Fruit fly (Drosophila melanogaster) whole organism, embryonic: ENCODE measurements around the gene Ppt1.

Source experiments
- ATbp ChIP-seq: fragments of 200-800 bp; sonication (Bioruptor generic); optimal IDR thresholded peaks from 2 replicates; lab custom pipeline; 2017; ENCODE audit warnings: missing biosample characterization, mild to moderate bottlenecking, missing genetic modification characterization, missing genetic modification reagents
- Ada2b ChIP-seq: fragments of 200-800 bp; sonication (Bioruptor generic); IDR thresholded peaks from 2 replicates; pipeline ENCODE4 v1.3.6; 2022; ENCODE audit warnings: missing biosample characterization, missing genetic modification characterization
- Atf6 ChIP-seq: fragments of 200-800 bp; sonication (Bioruptor generic); IDR thresholded peaks from 2 replicates; pipeline ENCODE4 v1.3.6; 2022; ENCODE audit warnings: missing biosample characterization, missing genetic modification characterization
- B-H2 ChIP-seq: fragments of 200-800 bp; sonication (Bioruptor generic); optimal IDR thresholded peaks from 2 replicates; lab custom pipeline; 2018; ENCODE audit warnings: missing biosample characterization, mild to moderate bottlenecking, missing genetic modification characterization
- CG10274 ChIP-seq: fragments of 200-800 bp; sonication (Bioruptor generic); optimal IDR thresholded peaks from 3 replicates; lab custom pipeline; 2017; ENCODE audit warnings: missing biosample characterization, mild to moderate bottlenecking, missing genetic modification characterization
- CG11085 ChIP-seq: fragments of 200-800 bp; sonication (Bioruptor generic); IDR thresholded peaks from 2 replicates; pipeline ENCODE4 v1.3.6; 2022; ENCODE audit warnings: missing biosample characterization, missing genetic modification characterization
- CG11696 ChIP-seq: fragments of 200-800 bp; sonication (Bioruptor generic); IDR thresholded peaks from 2 replicates; pipeline ENCODE4 v1.3.6; 2022; ENCODE audit warnings: missing biosample characterization, missing genetic modification characterization
- CG12942 ChIP-seq: fragments of 200-800 bp; sonication (Bioruptor generic); optimal IDR thresholded peaks from 3 replicates; lab custom pipeline; 2016; ENCODE audit warnings: missing biosample characterization, missing genetic modification characterization
- CG13424 ChIP-seq: fragments of 200-800 bp; sonication (Bioruptor generic); optimal IDR thresholded peaks from 2 replicates; lab custom pipeline; 2019; ENCODE audit warnings: missing biosample characterization, mild to moderate bottlenecking, missing genetic modification characterization, moderate library complexity
- CG15479 ChIP-seq: fragments of 200-800 bp; sonication (Bioruptor generic); optimal IDR thresholded peaks from 3 replicates; lab custom pipeline; 2019; ENCODE audit warnings: missing biosample characterization, mild to moderate bottlenecking, missing genetic modification characterization, moderate library complexity
- CG1647 ChIP-seq: fragments of 200-800 bp; sonication (Bioruptor generic); optimal IDR thresholded peaks from 3 replicates; lab custom pipeline; 2016; ENCODE audit warnings: missing biosample characterization, missing genetic modification characterization
- CG17328 ChIP-seq: fragments of 200-800 bp; sonication (Bioruptor generic); IDR thresholded peaks from 2 replicates; pipeline ENCODE4 v1.3.6; 2022; ENCODE audit warnings: missing biosample characterization, missing genetic modification characterization
- CG2678 ChIP-seq: fragments of 200-800 bp; sonication (Bioruptor generic); optimal IDR thresholded peaks from 3 replicates; lab custom pipeline; 2019; ENCODE audit warnings: missing biosample characterization, mild to moderate bottlenecking, missing genetic modification characterization, moderate library complexity
- CG2712 ChIP-seq: fragments of 200-800 bp; optimal IDR thresholded peaks from 3 replicates; lab custom pipeline; 2019; ENCODE audit warnings: missing biosample characterization, mild to moderate bottlenecking, missing genetic modification characterization, moderate library complexity
- CG31365 ChIP-seq: fragments of 200-800 bp; sonication (Bioruptor generic); optimal IDR thresholded peaks from 2 replicates; lab custom pipeline; 2018; ENCODE audit warnings: missing biosample characterization, mild to moderate bottlenecking, missing genetic modification characterization
- CG31388 ChIP-seq: fragments of 200-800 bp; sonication (Bioruptor generic); optimal IDR thresholded peaks from 2 replicates; lab custom pipeline; 2016; ENCODE audit warnings: missing biosample characterization, missing genetic modification characterization
- CG32767 ChIP-seq: fragments of 200-800 bp; sonication (Bioruptor generic); IDR thresholded peaks from 2 replicates; pipeline ENCODE4 v1.3.6; 2022; ENCODE audit warnings: missing biosample characterization, missing genetic modification characterization
- CG4328 ChIP-seq: fragments of 200-800 bp; sonication (Bioruptor generic); optimal IDR thresholded peaks from 3 replicates; lab custom pipeline; 2017; ENCODE audit warnings: missing biosample characterization, missing genetic modification reagents, missing genetic modification characterization
- CG6254 ChIP-seq: fragments of 200-800 bp; sonication (Bioruptor generic); optimal IDR thresholded peaks from 3 replicates; lab custom pipeline; 2017; ENCODE audit warnings: mild to moderate bottlenecking, missing biosample characterization, missing genetic modification reagents, missing genetic modification characterization
- D ChIP-seq, 2 experiments: fragments of 200-800 bp in 1 of 2; fragments of >200 bp in 1 of 2; sonication (Bioruptor generic) in 1 of 2; optimal IDR thresholded peaks; 2 replicates in 1 of 2; 3 replicates in 1 of 2; lab custom pipeline; 2017; ENCODE audit warnings: mild to moderate bottlenecking in 1 of 2, missing biosample characterization in 1 of 2, missing genetic modification characterization in 1 of 2, missing genetic modification reagents in 1 of 2
- GATAe ChIP-seq: fragments of 200-800 bp; sonication (Bioruptor generic); conservative IDR thresholded peaks from 2 replicates; pipeline ENCODE4 v1.3.6; 2022; ENCODE audit warnings: missing biosample characterization, missing genetic modification characterization
- HLH4C ChIP-seq: fragments of 200-800 bp; sonication (Bioruptor generic); IDR thresholded peaks from 3 replicates; pipeline ENCODE4 v1.3.6; 2022; ENCODE audit warnings: missing biosample characterization, missing genetic modification characterization; ENCODE audit not compliant: partially characterized antibody
- Hey ChIP-seq: fragments of 200-800 bp; sonication (Bioruptor generic); optimal IDR thresholded peaks from 3 replicates; lab custom pipeline; 2018; ENCODE audit warnings: missing biosample characterization, mild to moderate bottlenecking, missing genetic modification characterization
- Hmr ChIP-seq: fragments of 200-800 bp; sonication (Bioruptor generic); optimal IDR thresholded peaks from 3 replicates; lab custom pipeline; 2017; ENCODE audit warnings: mild to moderate bottlenecking, missing biosample characterization, missing genetic modification reagents, missing genetic modification characterization
- Lpt ChIP-seq: fragments of >200 bp; optimal IDR thresholded peaks from 2 replicates; lab custom pipeline; 2018; ENCODE audit warnings: missing biosample characterization, missing genetic modification characterization
- Med ChIP-seq: fragments of 200-800 bp; sonication (Bioruptor generic); peaks from one replicate; lab custom pipeline; 2016; ENCODE audit warnings: missing biosample characterization, missing genetic modification characterization, mild to moderate bottlenecking, inconsistent platforms, moderate library complexity
- Oli ChIP-seq: fragments of 200-800 bp; sonication (Bioruptor generic); optimal IDR thresholded peaks from 2 replicates; lab custom pipeline; 2018; ENCODE audit warnings: missing biosample characterization, mild to moderate bottlenecking, missing genetic modification characterization, moderate library complexity
- PHDP ChIP-seq: fragments of 200-800 bp; sonication (Bioruptor generic); optimal IDR thresholded peaks from 3 replicates; lab custom pipeline; 2018; ENCODE audit warnings: missing biosample characterization, mild to moderate bottlenecking, missing genetic modification characterization, moderate library complexity
- TFAM ChIP-seq: fragments of 200-800 bp; sonication (Bioruptor generic); optimal IDR thresholded peaks from 2 replicates; lab custom pipeline; 2017; ENCODE audit warnings: missing biosample characterization, missing genetic modification characterization, inconsistent platforms
- Vsx1 ChIP-seq: fragments of 200-800 bp; sonication (Bioruptor generic); optimal IDR thresholded peaks from 2 replicates; lab custom pipeline; 2017; ENCODE audit warnings: missing biosample characterization, mild to moderate bottlenecking, missing genetic modification characterization, missing genetic modification reagents
- Xrp1 ChIP-seq: fragments of 200-800 bp; sonication (Bioruptor generic); IDR thresholded peaks from 2 replicates; pipeline ENCODE4 v1.3.6; 2022; ENCODE audit warnings: missing biosample characterization, missing genetic modification characterization
- abd-A ChIP-seq: fragments of 200-800 bp; sonication (Bioruptor generic); optimal IDR thresholded peaks from 3 replicates; lab custom pipeline; 2019; ENCODE audit warnings: missing biosample characterization, mild to moderate bottlenecking, missing genetic modification characterization, moderate library complexity
- al ChIP-seq: fragments of 200-800 bp; sonication (Bioruptor generic); IDR thresholded peaks from 2 replicates; pipeline ENCODE4 v1.3.6; 2022; ENCODE audit warnings: missing biosample characterization, missing genetic modification characterization
- bcd ChIP-seq: fragments of 200-800 bp; sonication (Bioruptor generic); optimal IDR thresholded peaks from 2 replicates; lab custom pipeline; 2017; ENCODE audit warnings: missing biosample characterization, mild to moderate bottlenecking, missing genetic modification characterization
- bsh ChIP-seq, 2 experiments: fragments of 200-800 bp; sonication (Bioruptor generic); optimal IDR thresholded peaks; 2 replicates each; lab custom pipeline; 2017 to 2018; ENCODE audit warnings: mild to moderate bottlenecking in 2 of 2, missing biosample characterization in 2 of 2, missing genetic modification characterization in 2 of 2, moderate library complexity in 1 of 2
- cas ChIP-seq: fragments of 200-800 bp; sonication (Bioruptor generic); IDR thresholded peaks from 2 replicates; pipeline ENCODE4 v1.3.6; 2022; ENCODE audit warnings: missing biosample characterization, missing genetic modification characterization
- caup ChIP-seq: fragments of 200-800 bp; sonication (Bioruptor generic); optimal IDR thresholded peaks from 3 replicates; lab custom pipeline; 2017; ENCODE audit warnings: missing biosample characterization, mild to moderate bottlenecking, missing genetic modification characterization, moderate library complexity; ENCODE audit not compliant: severe bottlenecking
- crol ChIP-seq: fragments of 200-800 bp; sonication (Bioruptor generic); IDR thresholded peaks from 2 replicates; pipeline ENCODE4 v1.3.6; 2022; ENCODE audit warnings: missing biosample characterization, missing genetic modification characterization
- fu2 ChIP-seq: fragments of 200-800 bp; sonication (Bioruptor generic); optimal IDR thresholded peaks from 2 replicates; lab custom pipeline; 2016; ENCODE audit warnings: missing biosample characterization, missing genetic modification characterization
- gem ChIP-seq: fragments of 200-800 bp; sonication (Bioruptor generic); optimal IDR thresholded peaks from 2 replicates; lab custom pipeline; 2019; ENCODE audit warnings: missing biosample characterization, mild to moderate bottlenecking, missing genetic modification characterization, moderate library complexity
- hbn ChIP-seq: fragments of 200-800 bp; sonication (Bioruptor generic); IDR thresholded peaks from 2 replicates; pipeline ENCODE4 v1.3.6; 2022; ENCODE audit warnings: missing biosample characterization, missing genetic modification characterization; ENCODE audit not compliant: partially characterized antibody
- hkb ChIP-seq, 2 experiments: fragments of 200-800 bp in 1 of 2; fragments of >200 bp in 1 of 2; sonication (Bioruptor generic) in 1 of 2; IDR thresholded peaks in 1 of 2; optimal IDR thresholded peaks in 1 of 2; 2 replicates each; pipeline versions ENCODE4 v1.3.6 to Lab custom; 2017 to 2022; ENCODE audit warnings: missing biosample characterization in 1 of 2, missing genetic modification characterization in 1 of 2
- jumu ChIP-seq: fragments of 200-800 bp; sonication (Bioruptor generic); optimal IDR thresholded peaks from 3 replicates; lab custom pipeline; 2016; ENCODE audit warnings: missing biosample characterization, missing genetic modification characterization
- mirr ChIP-seq: fragments of 200-800 bp; sonication (Bioruptor generic); optimal IDR thresholded peaks from 3 replicates; lab custom pipeline; 2018; ENCODE audit warnings: missing biosample characterization, mild to moderate bottlenecking, missing genetic modification characterization
- row ChIP-seq: fragments of 200-800 bp; sonication (Bioruptor generic); IDR thresholded peaks from 3 replicates; pipeline ENCODE4 v1.3.6; 2022; ENCODE audit warnings: missing biosample characterization, missing genetic modification characterization
- sc ChIP-seq, 3 experiments: fragments of >200 bp in 2 of 3; fragments of 200-800 bp in 1 of 3; sonication (Bioruptor generic) in 1 of 3; optimal IDR thresholded peaks; 2 replicates in 2 of 3; 3 replicates in 1 of 3; lab custom pipeline; 2017; ENCODE audit warnings: mild to moderate bottlenecking in 1 of 3, missing biosample characterization in 1 of 3, missing genetic modification characterization in 1 of 3, missing genetic modification reagents in 1 of 3
- tap ChIP-seq: fragments of 200-800 bp; optimal IDR thresholded peaks from 3 replicates; lab custom pipeline; 2019; ENCODE audit warnings: missing biosample characterization, mild to moderate bottlenecking, missing genetic modification characterization, moderate library complexity
- unpg ChIP-seq: fragments of 200-800 bp; sonication (Bioruptor generic); optimal IDR thresholded peaks from 3 replicates; lab custom pipeline; 2018; ENCODE audit warnings: missing biosample characterization, mild to moderate bottlenecking, missing genetic modification characterization, moderate library complexity

The Ppt1 gene

dm6 chrX:8728030-8728429, 38.0 kb upstream of the Ppt1 start (continued):
- TF ChIP-seq gem (tag; lab: Kevin White, UChicago) (peak; percentile 19), CG2712 (tag; lab: Kevin White, UChicago) (peak; percentile 15), CG11085 (no peak), CG17328 (GFP tag; lab: Robert Waterston, UW) (peak; percentile 29; the same call in 1 of the 2 replicates), CG4328 (GFP tag; lab: Kevin White, UChicago) (no peak), Oli (tag; lab: Kevin White, UChicago) (peak; percentile 3), hkb (optimal IDR thresholded peaks at IDR 0.05; lab: Kevin White, UChicago) (no peak), hkb (GFP tag; IDR thresholded peaks at IDR 0.05; lab: Robert Waterston, UW) (peak; percentile 19; the same call in 1 of the 2 replicates), Ada2b (GFP tag; lab: Robert Waterston, UW) (no peak), Med (GFP tag; lab: Kevin White, UChicago) (peak; percentile 39), Xrp1 (GFP tag; lab: Robert Waterston, UW) (peak; percentile 31; the same call in 1 of the 2 replicates), CG2678 (no peak), CG32767 (GFP tag; lab: Robert Waterston, UW) (0 out of 2 replicates have a peak, but pooled peaks have one; percentile 34), caup (no peak), B-H2 (GFP tag; lab: Kevin White, UChicago) (no peak), bsh (GFP tag; optimal IDR thresholded peaks at IDR 0.05; lab: Kevin White, UChicago) (peak in 1 of 2 experiments; percentile 39), row (0 out of 3 replicates have a peak, but pooled peaks have one; percentile 22), CG31365 (tag; lab: Kevin White, UChicago) (no peak)

DNA sequence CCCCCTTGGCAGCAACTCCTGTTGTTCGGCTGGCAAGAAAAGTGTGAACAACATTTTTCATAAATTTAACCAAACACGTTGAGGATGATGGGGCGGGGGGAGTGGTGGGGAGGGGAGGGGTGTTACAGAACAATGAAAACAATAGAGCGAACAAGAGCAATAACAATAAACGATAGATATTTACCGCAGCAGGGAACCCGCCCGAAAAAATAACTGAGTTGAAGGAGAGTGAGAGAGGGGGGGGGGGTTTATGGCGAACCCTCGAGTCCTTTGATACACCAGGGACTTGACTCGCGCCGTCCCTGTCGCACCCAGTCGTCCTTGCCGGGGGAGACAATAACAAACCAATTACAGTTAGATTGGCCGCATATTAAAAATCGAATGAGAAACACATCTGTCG, 36.8 kb upstream of the Ppt1 start:
- no peak for TF ChIP-seq sc (optimal IDR thresholded peaks at IDR 0.05; lab: Kevin White, UChicago)
- no peak for TF ChIP-seq sc (GFP tag; optimal IDR thresholded peaks at IDR 0.05; lab: Kevin White, UChicago)
- no peak for TF ChIP-seq Lpt (GFP tag; lab: Kevin White, UChicago)
- TF ChIP-seq fu2 (GFP tag; lab: Kevin White, UChicago), result no peak
- no peak for TF ChIP-seq CG31388 (GFP tag; lab: Kevin White, UChicago)
- no peak for TF ChIP-seq CG6254 (GFP tag; lab: Kevin White, UChicago)
- no peak for TF ChIP-seq jumu (GFP tag; lab: Kevin White, UChicago)
- TF ChIP-seq abd-A, result peak; percentile 54
- TF ChIP-seq GATAe (GFP tag; lab: Robert Waterston, UW), result no peak
- peak; percentile 82 for TF ChIP-seq crol (GFP tag; lab: Robert Waterston, UW)
- peak; percentile 58 for TF ChIP-seq tap (tag; lab: Kevin White, UChicago)
- no peak for TF ChIP-seq cas (GFP tag; lab: Robert Waterston, UW)
- no peak for TF ChIP-seq unpg (GFP tag; lab: Kevin White, UChicago)
- no peak for TF ChIP-seq HLH4C (GFP tag; lab: Robert Waterston, UW)
- TF ChIP-seq row, result no peak
- peak; percentile 14 for TF ChIP-seq mirr (GFP tag; lab: Kevin White, UChicago)
- TF ChIP-seq Hey (tag; lab: Kevin White, UChicago), result peak; percentile 39
- TF ChIP-seq CG15479 (GFP tag; lab: Kevin White, UChicago), result no peak
- TF ChIP-seq bcd (GFP tag; lab: Kevin White, UChicago), result no peak
- TF ChIP-seq D (optimal IDR thresholded peaks at IDR 0.05; lab: Kevin White, UChicago), result no peak
- TF ChIP-seq D (GFP tag; optimal IDR thresholded peaks at IDR 0.05; lab: Kevin White, UChicago), result peak; percentile 76
- no peak for TF ChIP-seq CG11696
- TF ChIP-seq, all 482 proteins: peak for 6

dm6 chrX:8725238-8725637, 35.2 kb upstream of the Ppt1 start:
- no peak for TF ChIP-seq Vsx1 (GFP tag; lab: Kevin White, UChicago)
- no peak for TF ChIP-seq PHDP (tag; lab: Kevin White, UChicago)
- TF ChIP-seq CG1647 (GFP tag; lab: Kevin White, UChicago), result no peak
- no peak for TF ChIP-seq CG12942
- no peak for TF ChIP-seq Atf6 (GFP tag; lab: Robert Waterston, UW)
- no peak for TF ChIP-seq al (GFP tag; lab: Robert Waterston, UW)
- no peak for TF ChIP-seq TFAM (GFP tag; lab: Kevin White, UChicago)
- TF ChIP-seq CG10274 (GFP tag; lab: Kevin White, UChicago), result no peak
- TF ChIP-seq CG13424 (tag; lab: Kevin White, UChicago), result no peak
- no peak for TF ChIP-seq ATbp
- no peak for TF ChIP-seq hbn
- no peak for TF ChIP-seq Hmr (GFP tag; lab: Kevin White, UChicago)
